Worm (Caenorhabditis elegans): ENCODE results near the gene pqn-62.

The pqn-62 gene

DNA sequence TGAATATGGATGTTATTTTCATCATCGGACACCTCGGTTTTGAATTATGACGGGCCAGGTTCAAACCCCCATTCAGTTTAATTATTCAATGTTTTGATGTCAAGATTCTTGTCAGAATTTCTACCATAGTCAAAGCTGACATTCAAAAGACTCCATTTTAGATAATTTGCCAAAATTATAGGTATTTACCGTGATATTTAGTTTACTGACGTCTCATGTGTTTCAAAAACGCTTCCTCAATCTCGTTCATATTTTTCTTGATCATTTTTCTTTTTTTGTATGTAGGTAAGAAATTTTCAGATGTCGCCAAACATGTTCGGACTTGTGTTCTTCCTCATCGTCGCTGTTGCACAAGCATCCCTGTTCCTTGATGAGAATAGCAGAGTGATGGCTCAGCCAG, 33.2 kb upstream of the pqn-62 start, which contains the start of gene EGAP5.1:
Gene EGAP5.1, plus strand, starts transcription at position 301 of the 400 bp plus-strand sequence.
- TF ChIP-seq nhr-47 (tag; optimal IDR thresholded peaks at IDR 0.05) (no peak), efl-3 (GFP tag; optimal IDR thresholded peaks at IDR 0.05) (no peak), nhr-20 (tag; optimal IDR thresholded peaks at IDR 0.05) (no peak), efl-1 (optimal IDR thresholded peaks at IDR 0.05) (no peak), efl-1 (GFP tag; optimal IDR thresholded peaks at IDR 0.05 in 1 of 2) (no peak), ceh-8 (GFP tag; optimal IDR thresholded peaks at IDR 0.05) (no peak), nhr-237 (tag; optimal IDR thresholded peaks at IDR 0.05) (no peak), nhr-90 (tag; optimal IDR thresholded peaks at IDR 0.05; ENCODE audit: poor library complexity) (no peak), unc-62 (GFP tag; optimal IDR thresholded peaks at IDR 0.05) (no peak), aly-2 (tag; optimal IDR thresholded peaks at IDR 0.05) (no peak), hlh-4 (tag; optimal IDR thresholded peaks at IDR 0.05) (no peak), ets-5 (GFP tag; IDR thresholded peaks at IDR 0.05) (no peak), mab-9 (GFP tag; IDR thresholded peaks at IDR 0.05) (no peak)

DNA sequence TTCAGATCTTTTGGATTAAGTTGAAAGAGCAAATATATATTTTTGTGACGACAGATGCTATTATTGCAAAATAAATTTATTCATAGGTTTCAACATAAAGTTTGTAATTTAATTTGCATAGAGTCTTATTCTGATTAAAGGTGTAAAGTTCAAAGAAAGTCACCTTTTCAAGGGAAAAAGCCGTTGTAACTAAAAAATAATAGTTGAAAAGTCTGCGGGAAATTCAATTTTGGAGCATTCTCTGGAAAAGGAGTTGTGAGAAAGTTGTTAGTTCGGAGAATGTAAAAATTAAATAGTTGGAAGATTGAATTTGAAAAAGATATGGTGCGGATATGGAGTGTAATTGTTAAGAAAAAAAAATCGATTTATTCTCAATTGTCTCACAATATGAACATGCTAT, 31.9 kb upstream of the pqn-62 start:
- TF ChIP-seq nhr-71 (tag; optimal IDR thresholded peaks at IDR 0.05) = peak; percentile 54
- TF ChIP-seq nhr-47 (tag; optimal IDR thresholded peaks at IDR 0.05) = peak; percentile 52
- no peak for TF ChIP-seq lin-39 (tag; optimal IDR thresholded peaks at IDR 0.05)
- peak; percentile 48 for TF ChIP-seq fkh-8 (tag; optimal IDR thresholded peaks at IDR 0.05)

DNA sequence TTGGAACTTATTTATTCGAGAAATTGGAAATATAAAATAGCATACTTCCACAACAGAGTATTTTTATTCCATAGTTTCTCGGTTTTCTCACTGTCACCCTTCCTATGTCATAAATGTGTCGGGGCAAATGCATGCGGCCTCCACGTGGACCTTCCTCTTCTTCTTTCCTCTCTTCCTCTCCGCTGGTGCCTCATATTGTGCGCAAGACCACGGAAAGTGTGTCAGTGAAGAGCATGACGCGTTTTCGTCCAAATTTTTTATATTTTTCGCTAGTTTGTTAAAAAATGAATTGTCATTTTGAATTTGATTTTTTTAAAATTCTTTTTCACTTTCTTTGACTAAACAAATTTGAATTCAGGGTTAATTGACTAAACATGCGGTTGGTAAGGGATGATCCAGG, 30.9 kb upstream of the pqn-62 start, which contains the start of gene mans-3:
Gene mans-3, plus strand, starts transcription at position 359 of the 400 bp plus-strand sequence.
- no peak for TF ChIP-seq pqm-1 (tag; optimal IDR thresholded peaks at IDR 0.05)
- TF ChIP-seq ceh-88 (GFP tag; IDR thresholded peaks at IDR 0.05) = no peak
- peak; percentile 74 for TF ChIP-seq snpc-4 (tag; optimal IDR thresholded peaks at IDR 0.05)
- no peak for TF ChIP-seq unc-30 (tag; optimal IDR thresholded peaks at IDR 0.05)
- peak; percentile 93 for TF ChIP-seq fkh-8 (tag; optimal IDR thresholded peaks at IDR 0.05)
- TF ChIP-seq swsn-7 (tag; optimal IDR thresholded peaks at IDR 0.05) = peak; percentile 94
- TF ChIP-seq egl-13 (tag; optimal IDR thresholded peaks at IDR 0.05) = peak; percentile 84
- TF ChIP-seq nhr-28 (tag; optimal IDR thresholded peaks at IDR 0.05) = no peak
- TF ChIP-seq mab-9 (GFP tag; IDR thresholded peaks at IDR 0.05) = peak; percentile 62
- TF ChIP-seq elt-3 (tag; optimal IDR thresholded peaks at IDR 0.05) = peak in 2 of 6 experiments; percentile 75 to 89
- peak; percentile 90 to 91 for TF ChIP-seq lsy-2 (tag; optimal IDR thresholded peaks at IDR 0.05)
- TF ChIP-seq nhr-47 (tag; optimal IDR thresholded peaks at IDR 0.05) = peak; percentile 93
- no peak for TF ChIP-seq vab-15 (tag; optimal IDR thresholded peaks at IDR 0.05)
- TF ChIP-seq Y116A8C.19 (tag; optimal IDR thresholded peaks at IDR 0.05; ENCODE audit: borderline replicate concordance) = no peak
- peak; percentile 77 for TF ChIP-seq ceh-8 (GFP tag; optimal IDR thresholded peaks at IDR 0.05)
- peak; percentile 58 for TF ChIP-seq sox-4 (tag; optimal IDR thresholded peaks at IDR 0.05)
- peak; percentile 35 for TF ChIP-seq nhr-237 (tag; optimal IDR thresholded peaks at IDR 0.05)
- TF ChIP-seq dsc-1 (tag; optimal IDR thresholded peaks at IDR 0.05) = peak; percentile 90
- TF ChIP-seq nhr-11 (tag; optimal IDR thresholded peaks at IDR 0.05) = peak; percentile 57
- TF ChIP-seq ces-1 (GFP tag; optimal IDR thresholded peaks at IDR 0.05) = no peak
- peak; percentile 77 for TF ChIP-seq irx-1 (tag; optimal IDR thresholded peaks at IDR 0.05)
- peak; percentile 38 for TF ChIP-seq F16B12.6 (tag; optimal IDR thresholded peaks at IDR 0.05)
- TF ChIP-seq C04F5.9 (tag; optimal IDR thresholded peaks at IDR 0.05) = peak; percentile 36
- TF ChIP-seq jun-1 (tag; optimal IDR thresholded peaks at IDR 0.05) = peak; percentile 81
- TF ChIP-seq C34B4.2 (tag; optimal IDR thresholded peaks at IDR 0.05) = no peak
- TF ChIP-seq ztf-11 (tag; optimal IDR thresholded peaks at IDR 0.05) = peak in 1 of 2 experiments; percentile 65
- peak; percentile 72 for TF ChIP-seq grh-1 (GFP tag; IDR thresholded peaks at IDR 0.05)
- TF ChIP-seq unc-98 (GFP tag; IDR thresholded peaks at IDR 0.05) = no peak
- peak; percentile 98 for TF ChIP-seq lin-14 (GFP tag; optimal IDR thresholded peaks at IDR 0.05)
- TF ChIP-seq nhr-20 (tag; optimal IDR thresholded peaks at IDR 0.05) = peak; percentile 95
- no peak for TF ChIP-seq nhr-84 (tag; optimal IDR thresholded peaks at IDR 0.05)
- TF ChIP-seq hlh-17 (GFP tag; optimal IDR thresholded peaks at IDR 0.05; ENCODE audit: borderline replicate concordance) = no peak
- TF ChIP-seq lin-35 (GFP tag; optimal IDR thresholded peaks at IDR 0.05) = peak; percentile 72 to 91
- peak; percentile 96 for TF ChIP-seq nhr-71 (tag; optimal IDR thresholded peaks at IDR 0.05)
- TF ChIP-seq C16A3.4 (tag; optimal IDR thresholded peaks at IDR 0.05) = peak; percentile 93
- peak; percentile 76 for TF ChIP-seq pax-3 (tag; optimal IDR thresholded peaks at IDR 0.05)
- peak; percentile 94 for TF ChIP-seq rnt-1 (tag; optimal IDR thresholded peaks at IDR 0.05)
- TF ChIP-seq blmp-1 (tag; optimal IDR thresholded peaks at IDR 0.05) = peak; percentile 91
- peak; percentile 95 for TF ChIP-seq nhr-85 (tag)
- TF ChIP-seq aly-2 (tag; optimal IDR thresholded peaks at IDR 0.05) = peak; percentile 61
- no peak for TF ChIP-seq hlh-4 (tag; optimal IDR thresholded peaks at IDR 0.05)
- peak; percentile 90 for TF ChIP-seq nhr-90 (tag; optimal IDR thresholded peaks at IDR 0.05; ENCODE audit: poor library complexity)

Data from whole organism, L1 larva.